Worm (Caenorhabditis elegans): ENCODE results near the gene F54F2.9.

Gene F54F2.9

ce11 chrIII:8799964-8800795, 26.8 kb downstream of the F54F2.9 start, which contains the start of gene F54F2.6 (continued):
- TF ChIP-seq alr-1 (tag; optimal IDR thresholded peaks at IDR 0.05) (peak; percentile 90), R02D3.7 (tag; optimal IDR thresholded peaks at IDR 0.05) (no peak), Y55F3AM.14 (GFP tag; optimal IDR thresholded peaks at IDR 0.05) (peak; percentile 95), aly-2 (tag; optimal IDR thresholded peaks at IDR 0.05) (no peak), F13H6.1 (tag; optimal IDR thresholded peaks at IDR 0.05) (peak; percentile 99)

ce11 chrIII:8797211-8797733, 29.8 kb downstream of the F54F2.9 start:
- TF ChIP-seq fos-1 (tag; optimal IDR thresholded peaks at IDR 0.05): peak; percentile 98
- no peak for TF ChIP-seq nhr-10 (tag; optimal IDR thresholded peaks at IDR 0.05)
- TF ChIP-seq unc-39 (tag; optimal IDR thresholded peaks at IDR 0.05): no peak
- TF ChIP-seq zag-1 (tag; optimal IDR thresholded peaks at IDR 0.05): peak; percentile 80
- TF ChIP-seq nhr-129 (tag; optimal IDR thresholded peaks at IDR 0.05): peak; percentile 97
- TF ChIP-seq lin-13 (GFP tag; optimal IDR thresholded peaks at IDR 0.05): peak; percentile 78
- peak; percentile 42 for TF ChIP-seq ceh-82 (tag; optimal IDR thresholded peaks at IDR 0.05)
- TF ChIP-seq gmeb-1 (tag; optimal IDR thresholded peaks at IDR 0.05): peak; percentile 69
- peak; percentile 60 for TF ChIP-seq alr-1 (tag; optimal IDR thresholded peaks at IDR 0.05)
- no peak for TF ChIP-seq dmd-4 (tag; optimal IDR thresholded peaks at IDR 0.05)
- TF ChIP-seq sem-4 (tag; optimal IDR thresholded peaks at IDR 0.05): peak; percentile 84
- no peak for TF ChIP-seq mbf-1 (tag; optimal IDR thresholded peaks at IDR 0.05)
- peak; percentile 95 for TF ChIP-seq C34F6.9 (tag; optimal IDR thresholded peaks at IDR 0.05)
- peak; percentile 91 for TF ChIP-seq F13H6.1 (tag; optimal IDR thresholded peaks at IDR 0.05)
- TF ChIP-seq skn-1 (tag; optimal IDR thresholded peaks at IDR 0.05): peak; percentile 49
- TF ChIP-seq nhr-25 (tag; optimal IDR thresholded peaks at IDR 0.05): peak; percentile 90
- peak; percentile 83 for TF ChIP-seq blmp-1 (tag; optimal IDR thresholded peaks at IDR 0.05; ENCODE audit: insufficient read depth)
- peak; percentile 59 for TF ChIP-seq unc-62 (GFP tag; optimal IDR thresholded peaks at IDR 0.05)
- TF ChIP-seq lin-11 (tag; optimal IDR thresholded peaks at IDR 0.05): peak; percentile 79
- peak; percentile 13 for TF ChIP-seq snpc-4 (tag; optimal IDR thresholded peaks at IDR 0.05)
- peak; percentile 1 for TF ChIP-seq ZK546.5 (tag; optimal IDR thresholded peaks at IDR 0.05)
- TF ChIP-seq sma-9 (GFP tag; optimal IDR thresholded peaks at IDR 0.05): peak; percentile 96
- TF ChIP-seq sma-9 (tag; optimal IDR thresholded peaks at IDR 0.05): no peak
- peak; percentile 81 for TF ChIP-seq unc-55 (GFP tag; optimal IDR thresholded peaks at IDR 0.05)
- no peak for TF ChIP-seq nhr-237 (tag; optimal IDR thresholded peaks at IDR 0.05)
- peak; percentile 90 for TF ChIP-seq Y55F3AM.14 (GFP tag; optimal IDR thresholded peaks at IDR 0.05)
- TF ChIP-seq nhr-6 (tag; optimal IDR thresholded peaks at IDR 0.05): peak; percentile 92
- TF ChIP-seq elt-1 (tag; optimal IDR thresholded peaks at IDR 0.05): no peak
- TF ChIP-seq egl-27 (tag; optimal IDR thresholded peaks at IDR 0.05): peak; percentile 95
- no peak for TF ChIP-seq lin-39 (tag; optimal IDR thresholded peaks at IDR 0.05)
- TF ChIP-seq nhr-12 (tag; optimal IDR thresholded peaks at IDR 0.05): no peak
- no peak for TF ChIP-seq R02D3.7 (tag; optimal IDR thresholded peaks at IDR 0.05)
- TF ChIP-seq ceh-16 (tag; optimal IDR thresholded peaks at IDR 0.05): peak; percentile 6
- peak; percentile 81 to 93 for TF ChIP-seq mdl-1 (tag; optimal IDR thresholded peaks at IDR 0.05)
- peak; percentile 97 for TF ChIP-seq crh-2 (tag; optimal IDR thresholded peaks at IDR 0.05)
- peak; percentile 81 for TF ChIP-seq mab-5 (tag; optimal IDR thresholded peaks at IDR 0.05)
- TF ChIP-seq lsy-2 (tag; optimal IDR thresholded peaks at IDR 0.05): peak; percentile 69 to 95
- peak; percentile 93 for TF ChIP-seq nhr-21 (tag; optimal IDR thresholded peaks at IDR 0.05)
- peak; percentile 83 for TF ChIP-seq ztf-4 (tag; optimal IDR thresholded peaks at IDR 0.05)
- TF ChIP-seq nhr-11 (tag; optimal IDR thresholded peaks at IDR 0.05): no peak
- TF ChIP-seq sma-3 (GFP tag; optimal IDR thresholded peaks at IDR 0.05): peak; percentile 91
- no peak for TF ChIP-seq ama-1 (optimal IDR thresholded peaks at IDR 0.05)
